Fruit fly (Drosophila melanogaster): Measurements from ENCODE around the gene Irc.
"Not testable (repeated sequence)": the region's sequence is repeated elsewhere in the genome, so short reads cannot be mapped to it uniquely, and the experiment has no call there.

dm6 chr3R:16992716-16993115, 10.0 kb upstream of the Irc start, which contains the start of gene CG31274:
- TF ChIP-seq CG8478, CTCF (optimal IDR thresholded peaks at IDR 0.05): not testable (repeated sequence)
